Worm (Caenorhabditis elegans) whole organism, L4/young adult: ENCODE data around the gene trf-1.

Source experiments
- W03F9.2 ChIP-seq: fragments of 150-350 bp; optimal IDR thresholded peaks from 2 replicates; lab custom pipeline; 2014; ENCODE audit warnings: missing biosample characterization, missing genetic modification characterization
- dao-5 ChIP-seq: sonication (generic microtip); optimal IDR thresholded peaks from 2 replicates; lab custom pipeline; 2016; ENCODE audit warnings: missing genotype, missing genetic modification characterization, moderate library complexity, missing compliant biosample characterization
- him-1 ChIP-seq: sonication (generic microtip); optimal IDR thresholded peaks from 2 replicates; lab custom pipeline; 2016; ENCODE audit warnings: missing genotype, missing genetic modification reagents, missing genetic modification characterization, missing compliant biosample characterization

Gene trf-1

DNA sequence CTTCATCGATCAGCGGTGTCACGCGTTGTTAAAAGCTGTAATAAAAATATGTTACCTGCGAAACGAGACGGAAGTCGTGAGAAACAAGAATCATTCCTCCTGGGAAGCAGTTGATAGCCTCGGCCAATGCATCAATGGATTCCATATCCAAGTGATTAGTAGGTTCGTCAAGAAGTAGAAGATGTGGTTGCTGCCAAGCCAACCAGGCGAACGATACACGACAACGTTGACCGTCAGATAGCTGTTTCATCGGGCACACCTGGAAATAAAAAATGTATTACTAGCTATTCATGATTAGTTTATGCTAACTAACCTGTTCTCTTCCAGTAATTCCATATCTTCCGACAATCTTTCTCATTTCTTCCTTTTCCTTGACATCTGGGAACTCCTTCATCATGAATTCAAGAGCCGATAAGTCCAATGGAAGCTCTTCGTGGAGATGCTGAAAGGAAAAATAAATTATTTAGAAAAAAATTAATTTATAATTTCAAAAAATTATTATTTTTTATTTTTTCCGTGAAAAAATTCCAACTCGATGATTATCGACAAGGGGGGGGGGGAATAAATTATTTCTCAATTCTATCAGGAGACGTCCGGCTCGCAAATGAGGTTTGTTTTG lies 28.8 kb downstream of the trf-1 start, which contains the start of gene tag-164:
Gene tag-164 (plus strand): TSS at position 569 of the 619 bp plus-strand sequence.
- TF ChIP-seq him-1 (tag; lab: Kevin White, UChicago) = no peak

DNA sequence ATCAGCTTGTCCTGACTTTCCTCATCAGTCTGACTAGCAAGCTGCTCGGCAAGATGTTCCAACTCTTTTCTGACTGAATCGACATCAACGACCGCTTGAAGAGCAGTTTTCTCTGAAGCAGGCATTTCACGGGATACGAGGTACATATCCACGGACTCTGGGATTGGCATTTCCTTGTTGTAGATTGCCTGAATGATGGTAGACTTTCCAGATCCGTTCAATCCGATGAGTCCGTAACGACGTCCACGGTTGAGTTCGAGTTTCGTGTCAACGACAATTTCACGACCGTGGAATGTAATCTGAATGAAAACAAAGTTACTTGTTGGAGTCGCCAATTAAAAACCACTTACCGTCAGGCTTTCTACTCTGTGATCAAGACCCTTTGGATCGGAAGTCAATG lies 31.3 kb downstream of the trf-1 start:
- no peak for TF ChIP-seq him-1 (tag; lab: Kevin White, UChicago)
- no peak for TF ChIP-seq W03F9.2
- no peak for TF ChIP-seq dao-5

DNA sequence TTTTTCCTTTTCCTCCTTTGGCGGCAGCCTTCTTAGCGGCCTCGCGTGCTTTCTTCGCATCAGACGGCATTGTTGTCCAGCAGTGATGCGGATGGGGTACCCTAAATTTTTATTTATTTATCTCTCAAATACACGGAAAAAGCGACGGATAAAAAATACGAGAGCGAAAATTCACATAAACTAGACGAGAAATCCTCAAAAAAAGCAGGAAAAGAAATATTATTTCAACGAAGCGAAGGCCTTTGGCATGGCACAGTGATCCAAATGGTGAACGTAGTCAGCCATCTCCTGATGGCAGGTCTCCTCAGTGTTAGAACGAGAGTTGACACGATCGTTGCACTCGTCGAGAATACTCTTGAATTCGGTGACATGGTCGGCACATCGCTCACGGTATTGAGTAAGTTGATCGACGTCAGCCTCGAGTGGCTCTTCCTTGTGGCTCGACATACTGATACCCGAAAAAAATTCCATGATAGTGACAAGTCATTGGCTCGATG lies 31.9 kb downstream of the trf-1 start, which contains the start of the genes abcf-2 and T27E9.2:
Gene abcf-2 (minus strand): TSS at position 101 of the 497 bp plus-strand sequence.
Gene T27E9.2 (minus strand): TSS at position 447 of the 497 bp plus-strand sequence.
- TF ChIP-seq dao-5 (no peak), him-1 (tag; lab: Kevin White, UChicago) (no peak), W03F9.2 (no peak)

DNA sequence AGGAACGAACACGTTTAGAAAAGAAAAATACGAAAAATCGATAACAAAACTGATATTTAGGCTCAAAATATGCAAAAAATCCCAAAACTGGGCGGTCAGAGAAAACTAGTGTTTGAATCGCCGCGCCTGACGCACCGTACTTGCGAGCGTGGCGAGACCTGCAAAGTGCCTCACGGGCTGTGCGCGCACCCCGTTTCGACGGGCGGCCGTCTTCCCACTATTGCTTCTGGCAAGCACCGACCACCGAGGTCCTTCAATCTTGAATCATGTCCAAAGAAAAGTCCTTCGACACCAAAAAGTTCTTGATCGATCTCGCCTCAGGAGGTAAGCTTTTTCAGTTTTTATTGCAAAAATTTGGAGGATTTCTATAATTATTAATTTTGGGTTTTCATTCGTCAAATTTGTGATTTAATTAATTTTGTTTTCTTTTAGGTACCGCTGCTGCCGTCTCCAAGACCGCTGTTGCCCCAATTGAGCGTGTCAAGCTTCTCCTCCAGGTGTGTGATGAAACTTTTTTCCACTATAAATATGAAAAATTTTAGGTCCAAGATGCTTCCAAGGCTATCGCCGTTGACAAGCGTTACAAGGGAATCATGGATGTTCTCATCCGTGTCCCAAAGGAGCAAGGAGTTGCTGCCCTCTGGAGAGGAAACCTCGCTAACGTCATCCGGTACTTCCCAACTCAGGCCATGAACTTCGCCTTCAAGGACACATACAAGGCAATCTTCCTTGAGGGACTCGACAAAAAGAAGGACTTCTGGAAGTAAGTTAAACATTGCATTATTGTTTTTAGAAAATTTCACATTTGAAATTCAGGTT lies 32.9 kb downstream of the trf-1 start, which contains the start of gene ant-1.1:
Gene ant-1.1 (plus strand): TSS at position 199 of the 819 bp plus-strand sequence.
- TF ChIP-seq dao-5 (no peak), him-1 (tag; lab: Kevin White, UChicago) (peak; percentile 38), W03F9.2 (peak; percentile 88)

DNA sequence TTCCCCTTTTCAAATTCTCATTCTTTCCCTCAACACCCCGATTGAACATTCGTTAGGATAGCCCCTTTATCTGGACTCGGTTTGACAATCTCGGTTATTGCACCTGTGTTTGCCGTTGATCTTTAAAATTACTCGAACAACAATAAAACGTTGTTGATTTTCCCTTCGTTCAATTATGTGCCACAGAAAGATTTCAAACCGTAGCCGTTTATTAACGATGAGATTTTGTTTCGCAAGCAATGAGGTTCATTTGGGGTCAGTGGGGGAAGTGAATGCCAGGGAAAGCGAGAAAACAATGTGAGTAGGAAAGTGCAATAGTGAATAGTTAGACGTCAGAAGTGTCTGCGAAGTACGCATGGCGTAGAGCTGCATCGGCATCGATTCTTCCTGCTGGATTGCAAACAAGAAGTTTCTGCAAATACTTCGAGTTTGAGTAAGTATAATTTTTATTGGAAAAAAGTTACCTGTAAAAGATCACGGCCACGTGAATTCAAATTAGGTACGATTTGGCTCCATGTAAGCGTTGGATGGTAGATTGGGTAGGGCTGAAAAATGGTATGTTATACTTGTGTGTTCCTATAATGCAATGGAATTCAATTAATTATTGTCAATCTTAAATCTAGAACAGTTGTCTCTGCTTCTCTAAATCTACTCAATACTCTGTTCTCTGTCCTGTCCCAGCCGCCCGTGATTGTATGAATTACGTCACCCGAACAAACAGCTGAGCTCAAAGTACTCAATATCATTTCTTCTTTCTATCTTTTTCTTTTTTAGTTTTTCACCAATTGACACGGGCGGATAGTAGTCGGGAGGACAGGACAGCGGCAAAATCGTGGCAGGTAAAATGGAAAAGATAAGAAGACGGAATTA lies 34.5 kb downstream of the trf-1 start, which contains the start of gene kel-3:
Gene kel-3 (plus strand): TSS at position 328 of the 870 bp plus-strand sequence.
- TF ChIP-seq him-1 (tag; lab: Kevin White, UChicago) (peak; percentile 41), W03F9.2 (peak; percentile 40), dao-5 (peak; percentile 75)

DNA sequence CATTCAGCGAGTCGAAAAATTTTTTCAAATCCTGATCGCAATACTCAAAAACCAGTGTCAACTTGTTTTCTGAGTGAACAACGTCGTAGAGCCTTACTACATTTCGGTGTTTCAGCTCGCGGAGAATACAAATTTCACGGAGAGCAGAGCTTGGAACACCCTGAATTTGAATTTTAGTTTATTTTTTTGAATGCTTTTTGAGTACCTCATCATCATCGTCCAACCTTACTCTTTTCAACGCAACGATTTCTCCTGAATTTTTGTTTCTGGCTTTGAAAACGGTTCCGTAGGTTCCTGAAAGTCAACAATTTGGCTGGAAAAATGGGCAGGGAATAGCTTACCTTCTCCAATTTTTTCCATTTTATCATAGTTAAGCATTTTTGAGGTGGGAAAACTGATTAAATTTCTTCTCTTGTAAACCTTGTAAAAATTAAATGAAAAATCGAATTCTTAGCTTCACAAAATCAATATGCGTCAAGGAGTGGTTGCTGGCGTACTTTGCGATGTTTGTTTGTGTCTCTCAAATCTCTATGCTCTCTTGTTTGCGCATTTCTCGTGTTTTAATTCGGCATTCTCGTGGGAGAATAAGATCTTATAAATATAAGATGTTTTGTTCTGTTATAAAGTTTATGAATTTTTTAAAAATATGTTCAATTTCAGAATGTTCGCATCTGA lies 35.8 kb downstream of the trf-1 start, which contains the start of gene cdk-5:
Gene cdk-5 (minus strand): TSS at position 425 of the 675 bp plus-strand sequence.
- TF ChIP-seq dao-5 = no peak
- peak; percentile 87 for TF ChIP-seq W03F9.2
- peak; percentile 6 for TF ChIP-seq him-1 (tag; lab: Kevin White, UChicago)

DNA sequence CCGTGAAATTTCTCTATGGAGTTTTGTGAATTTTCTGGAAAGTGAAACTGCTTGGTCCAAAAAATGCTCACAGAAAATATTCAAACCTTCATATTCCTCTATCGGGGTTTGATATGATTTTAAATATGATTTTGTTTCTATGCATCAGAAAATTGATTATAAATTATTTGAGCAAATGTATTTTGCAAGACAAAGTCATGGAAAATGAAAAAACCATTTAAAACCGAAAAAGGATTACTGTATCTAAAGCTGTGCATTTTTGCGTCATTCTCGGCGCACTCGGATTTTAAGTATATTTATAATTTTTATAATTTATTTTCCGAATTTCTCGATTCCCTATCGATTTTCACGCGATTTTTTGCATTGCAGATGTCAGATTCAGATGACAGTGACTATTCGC lies 41.2 kb downstream of the trf-1 start, which contains the start of gene pssy-2:
Gene pssy-2 (plus strand): TSS at position 301 of the 400 bp plus-strand sequence.
- no peak for TF ChIP-seq dao-5
- no peak for TF ChIP-seq W03F9.2
- TF ChIP-seq him-1 (tag; lab: Kevin White, UChicago) = no peak

DNA sequence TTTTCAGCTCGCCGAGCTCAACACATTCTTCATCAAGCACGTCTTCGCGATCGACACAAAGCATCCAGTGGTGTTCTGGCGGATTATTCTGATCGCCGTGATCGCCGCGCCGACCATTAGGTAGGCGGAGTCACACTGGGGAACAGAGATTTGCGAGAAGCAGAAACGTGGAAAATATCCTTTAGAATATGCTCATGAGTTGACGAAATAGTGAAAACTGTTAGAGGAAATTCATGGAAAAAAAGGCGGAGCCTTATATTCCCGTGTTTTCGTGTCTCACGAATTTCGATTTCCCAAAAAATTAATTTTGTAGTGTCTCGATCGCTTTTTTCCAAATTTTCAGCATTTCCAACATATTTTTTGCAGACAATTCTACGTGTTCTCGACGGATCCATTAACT lies 44.2 kb downstream of the trf-1 start:
- TF ChIP-seq him-1 (tag; lab: Kevin White, UChicago) (no peak), W03F9.2 (no peak), dao-5 (no peak)

DNA sequence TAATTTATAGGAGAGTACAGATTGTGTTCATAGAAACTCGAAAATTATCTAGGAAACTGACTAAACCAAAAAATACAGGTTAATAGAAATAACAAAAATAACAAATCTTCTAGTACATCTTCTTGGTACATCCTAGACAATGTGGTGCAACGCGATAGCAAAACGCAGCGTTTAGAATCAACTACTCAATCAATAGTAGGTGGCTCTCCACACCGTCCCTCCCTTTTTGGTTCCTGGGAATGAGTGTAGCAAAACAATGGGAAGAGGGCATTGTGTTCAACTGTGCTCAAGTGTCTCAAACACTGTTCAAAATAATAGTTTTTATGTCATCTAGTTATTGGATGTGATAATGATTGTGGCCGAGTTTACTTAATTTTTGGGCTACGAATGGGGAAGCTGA lies 46.4 kb downstream of the trf-1 start, which contains the start of gene T27E9.6:
Gene T27E9.6 (minus strand): TSS at position 101 of the 400 bp plus-strand sequence.
- TF ChIP-seq him-1 (tag; lab: Kevin White, UChicago) (no peak), W03F9.2 (no peak), dao-5 (no peak)
